Fruit fly (Drosophila melanogaster) whole organism, wandering third instar larva: ENCODE results near the gene CG9459.
A peak's percentile ranks its signal among the peaks of the same experiment; 100 is the strongest.

Source experiments
- Abd-B ChIP-seq: fragments of >200 bp; optimal IDR thresholded peaks from 2 replicates; lab custom pipeline; 2017; ENCODE audit warnings: missing biosample characterization, missing genetic modification characterization
- CG32264 ChIP-seq: fragments of 200-800 bp; sonication (Bioruptor generic); optimal IDR thresholded peaks from 2 replicates; lab custom pipeline; 2016; ENCODE audit warnings: missing biosample characterization, missing genetic modification characterization
- CG9705 ChIP-seq: fragments of 200-800 bp; sonication (Bioruptor generic); optimal IDR thresholded peaks from 2 replicates; lab custom pipeline; 2018; ENCODE audit warnings: missing biosample characterization, mild to moderate bottlenecking, missing genetic modification characterization
- CrebA ChIP-seq: fragments of 200-800 bp; sonication (Bioruptor generic); optimal IDR thresholded peaks from 2 replicates; lab custom pipeline; 2016; ENCODE audit warnings: missing biosample characterization, mild to moderate bottlenecking, missing genetic modification characterization, borderline replicate concordance
- Dfd ChIP-seq: fragments of >200 bp; optimal IDR thresholded peaks from 2 replicates; lab custom pipeline; 2017; ENCODE audit warnings: missing biosample characterization, missing genetic modification characterization
- Dif ChIP-seq: fragments of 200-275, 200-300 bp; sonication (Bioruptor generic); optimal IDR thresholded peaks from 2 replicates; lab custom pipeline; 2018; ENCODE audit warnings: missing biosample characterization, missing genetic modification characterization; ENCODE audit not compliant: partially characterized antibody
- GATAd ChIP-seq: sonication (Bioruptor generic); optimal IDR thresholded peaks from 2 replicates; lab custom pipeline; 2016; ENCODE audit warnings: missing biosample characterization, missing genetic modification characterization
- HLH106 ChIP-seq: fragments of 200-800 bp; optimal IDR thresholded peaks from 3 replicates; lab custom pipeline; 2019; ENCODE audit warnings: missing biosample characterization, mild to moderate bottlenecking, missing genetic modification characterization, moderate library complexity
- Hnf4 ChIP-seq: fragments of 200-800 bp; sonication (Bioruptor generic); optimal IDR thresholded peaks from 2 replicates; lab custom pipeline; 2016; ENCODE audit warnings: missing biosample characterization, mild to moderate bottlenecking, missing genetic modification characterization
- Hr78 ChIP-seq: fragments of >200 bp; optimal IDR thresholded peaks from 2 replicates; lab custom pipeline; 2017; ENCODE audit warnings: missing biosample characterization, missing genetic modification characterization
- Hr83 ChIP-seq: fragments of 200-300 bp; sonication (Bioruptor generic); optimal IDR thresholded peaks from 2 replicates; lab custom pipeline; 2016; ENCODE audit warnings: missing biosample characterization, mild to moderate bottlenecking, missing genetic modification characterization, moderate library complexity; ENCODE audit not compliant: poor library complexity, severe bottlenecking
- Jra ChIP-seq: sonication (Bioruptor generic); optimal IDR thresholded peaks from 2 replicates; lab custom pipeline; 2016; ENCODE audit warnings: missing biosample characterization, missing genetic modification characterization
- Mio ChIP-seq: sonication (Bioruptor generic); optimal IDR thresholded peaks from 2 replicates; lab custom pipeline; 2016; ENCODE audit warnings: missing biosample characterization, missing genetic modification characterization
- Myc ChIP-seq: fragments of >200 bp; optimal IDR thresholded peaks from 2 replicates; lab custom pipeline; 2017
- N ChIP-seq: fragments of >200 bp; optimal IDR thresholded peaks from 2 replicates; lab custom pipeline; 2018; ENCODE audit warnings: missing biosample characterization, missing external identifiers, missing genetic modification characterization
- OdsH ChIP-seq: fragments of 200-800 bp; sonication (Bioruptor generic); optimal IDR thresholded peaks from 2 replicates; lab custom pipeline; 2016; ENCODE audit warnings: missing biosample characterization, mild to moderate bottlenecking, missing genetic modification characterization
- Rel ChIP-seq, 2 experiments: fragments of 200-800 bp; sonication (Bioruptor generic) in 1 of 2; optimal IDR thresholded peaks; 2 replicates in 1 of 2; 3 replicates in 1 of 2; lab custom pipeline; 2016 to 2019; ENCODE audit warnings: mild to moderate bottlenecking in 2 of 2, missing biosample characterization in 2 of 2, missing genetic modification characterization in 2 of 2, moderate library complexity in 1 of 2
- Sp1 ChIP-seq: fragments of 200-800 bp; sonication (Bioruptor generic); optimal IDR thresholded peaks from 3 replicates; lab custom pipeline; 2019; ENCODE audit warnings: missing biosample characterization, mild to moderate bottlenecking, missing genetic modification characterization, moderate library complexity
- Vsx2 ChIP-seq: fragments of 200-300, 225-300 bp; sonication (Bioruptor generic); optimal IDR thresholded peaks from 2 replicates; lab custom pipeline; 2018; ENCODE audit warnings: missing biosample characterization, missing genetic modification characterization; ENCODE audit not compliant: partially characterized antibody
- br ChIP-seq: fragments of 200-800 bp; sonication (Bioruptor generic); optimal IDR thresholded peaks from 2 replicates; lab custom pipeline; 2016; ENCODE audit warnings: missing biosample characterization, missing genetic modification characterization
- brk ChIP-seq: fragments of 200-800 bp; sonication (Bioruptor generic); optimal IDR thresholded peaks from 2 replicates; lab custom pipeline; 2016; ENCODE audit warnings: missing biosample characterization, mild to moderate bottlenecking, missing genetic modification characterization
- dl ChIP-seq, 2 experiments: fragments of 175-275, 200-275 bp in 1 of 2; fragments of 200-275 bp in 1 of 2; sonication (Bioruptor generic); optimal IDR thresholded peaks; lab custom pipeline; 2018; ENCODE audit warnings: mild to moderate bottlenecking in 2 of 2, missing biosample characterization in 2 of 2, missing genetic modification characterization in 2 of 2, moderate library complexity in 2 of 2; ENCODE audit not compliant: partially characterized antibody in 2 of 2, insufficient read depth in 1 of 2
- dmrt93B ChIP-seq: fragments of 200-800 bp; sonication (Bioruptor generic); optimal IDR thresholded peaks from 2 replicates; lab custom pipeline; 2018; ENCODE audit warnings: missing biosample characterization, mild to moderate bottlenecking, missing genetic modification characterization
- dsf ChIP-seq: sonication (Bioruptor generic); optimal IDR thresholded peaks from 2 replicates; lab custom pipeline; 2016; ENCODE audit warnings: missing biosample characterization, missing genetic modification characterization, borderline replicate concordance
- ey ChIP-seq: fragments of 200-800 bp; sonication (Bioruptor generic); optimal IDR thresholded peaks from 2 replicates; lab custom pipeline; 2016; ENCODE audit warnings: missing biosample characterization, missing genetic modification characterization
- foxo ChIP-seq, 2 experiments: fragments of 200-800 bp; sonication (Bioruptor generic); optimal IDR thresholded peaks; 2 replicates in 1 of 2; 3 replicates in 1 of 2; lab custom pipeline; 2016 to 2017; ENCODE audit warnings: missing biosample characterization in 2 of 2, missing genetic modification characterization in 2 of 2
- fru ChIP-seq: fragments of 200-800 bp; sonication (Bioruptor generic); optimal IDR thresholded peaks from 3 replicates; lab custom pipeline; 2016; ENCODE audit warnings: missing biosample characterization, mild to moderate bottlenecking, missing genetic modification characterization
- h ChIP-seq: fragments of 200-800 bp; sonication (Bioruptor generic); optimal IDR thresholded peaks from 3 replicates; lab custom pipeline; 2016; ENCODE audit warnings: missing biosample characterization, mild to moderate bottlenecking, missing genetic modification characterization
- jim ChIP-seq: fragments of 175-275, 200-325 bp; sonication (Bioruptor generic); optimal IDR thresholded peaks from 2 replicates; lab custom pipeline; 2016; ENCODE audit warnings: missing biosample characterization, mild to moderate bottlenecking, missing genetic modification characterization
- lola ChIP-seq: fragments of >200 bp; optimal IDR thresholded peaks from 2 replicates; lab custom pipeline; 2017; ENCODE audit warnings: missing biosample characterization, missing genetic modification characterization
- pan ChIP-seq: fragments of >200 bp; optimal IDR thresholded peaks from 2 replicates; lab custom pipeline; 2017
- psq ChIP-seq: fragments of 200-800 bp; sonication (Bioruptor generic); optimal IDR thresholded peaks from 3 replicates; lab custom pipeline; 2017; ENCODE audit warnings: missing biosample characterization, mild to moderate bottlenecking, missing genetic modification characterization, moderate library complexity
- rgr ChIP-seq: fragments of 200-800 bp; sonication (Bioruptor generic); optimal IDR thresholded peaks from 3 replicates; lab custom pipeline; 2016; ENCODE audit warnings: missing biosample characterization, mild to moderate bottlenecking, missing genetic modification characterization
- sage ChIP-seq: fragments of 200-800 bp; sonication (Bioruptor generic); optimal IDR thresholded peaks from 2 replicates; lab custom pipeline; 2016; ENCODE audit warnings: missing biosample characterization, mild to moderate bottlenecking, missing genetic modification characterization
- sv ChIP-seq: fragments of 200-800 bp; sonication (Bioruptor generic); optimal IDR thresholded peaks from 3 replicates; lab custom pipeline; 2016; ENCODE audit warnings: missing biosample characterization, missing genetic modification characterization
- tai ChIP-seq: sonication (Bioruptor generic); optimal IDR thresholded peaks from 2 replicates; lab custom pipeline; 2016; ENCODE audit warnings: missing biosample characterization, missing genetic modification characterization
- usp ChIP-seq: fragments of >200 bp; optimal IDR thresholded peaks from 2 replicates; lab custom pipeline; 2017; ENCODE audit warnings: missing biosample characterization, missing genetic modification characterization
- woc ChIP-seq: sonication (Bioruptor generic); optimal IDR thresholded peaks from 2 replicates; lab custom pipeline; 2016; ENCODE audit warnings: missing biosample characterization, mild to moderate bottlenecking, missing genetic modification characterization

CG9459 gene

dm6 chr3R:9808946-9809545 lies 9.1 kb downstream of the CG9459 start, which contains the start of gene FBXO11:
Gene FBXO11, minus strand, starts transcription at chr3R:9809368.
- TF ChIP-seq Rel (GFP tag; optimal IDR thresholded peaks at IDR 0.05; lab: Kevin White, UChicago) (no peak), Rel (tag; optimal IDR thresholded peaks at IDR 0.05; lab: Kevin White, UChicago) (peak; percentile 95), HLH106 (tag; lab: Kevin White, UChicago) (peak; percentile 10), Vsx2 (GFP tag; lab: Kevin White, UChicago) (no peak), Hr78 (GFP tag; lab: Kevin White, UChicago) (no peak), CG9705 (GFP tag; lab: Kevin White, UChicago) (peak; percentile 24), Hnf4 (GFP tag; lab: Kevin White, UChicago) (no peak), dmrt93B (GFP tag; lab: Kevin White, UChicago) (no peak), psq (GFP tag; lab: Kevin White, UChicago) (peak; percentile 100), pan (lab: Kevin White, UChicago) (no peak), tai (GFP tag; lab: Kevin White, UChicago) (no peak), Jra (GFP tag; lab: Kevin White, UChicago) (no peak), N (GFP tag; lab: Kevin White, UChicago) (no peak), brk (no peak), CrebA (GFP tag; lab: Kevin White, UChicago) (no peak), Dfd (no peak), dsf (GFP tag; lab: Kevin White, UChicago) (no peak), br (GFP tag; lab: Kevin White, UChicago) (no peak), GATAd (GFP tag; lab: Kevin White, UChicago) (no peak), OdsH (peak; percentile 12), CG32264 (GFP tag; lab: Kevin White, UChicago) (no peak), Hr83 (GFP tag; lab: Kevin White, UChicago) (no peak), Sp1 (GFP tag; lab: Kevin White, UChicago) (peak; percentile 78), woc (no peak), lola (GFP tag; lab: Kevin White, UChicago) (no peak), foxo (GFP tag; optimal IDR thresholded peaks at IDR 0.05; lab: Kevin White, UChicago) (no peak), Dif (GFP tag; lab: Kevin White, UChicago) (no peak), rgr (GFP tag; lab: Kevin White, UChicago) (peak; percentile 46), Abd-B (GFP tag; lab: Kevin White, UChicago) (no peak), sv (GFP tag; lab: Kevin White, UChicago) (no peak), sage (peak; percentile 6), fru (GFP tag; lab: Kevin White, UChicago) (no peak), usp (GFP tag; lab: Kevin White, UChicago) (no peak), dl (GFP tag; optimal IDR thresholded peaks at IDR 0.05; lab: Kevin White, UChicago; ENCODE audit: insufficient read depth in 1 of 2, partially characterized antibody in 2 of 2) (no peak), h (GFP tag; lab: Kevin White, UChicago) (no peak), jim (GFP tag; lab: Kevin White, UChicago) (peak; percentile 98), ey (GFP tag; lab: Kevin White, UChicago) (no peak), Mio (GFP tag; lab: Kevin White, UChicago) (no peak), Myc (lab: Kevin White, UChicago) (no peak)

dm6 chr3R:9800644-9801330 lies 17.4 kb downstream of the CG9459 start, which contains the start of the genes CG9467 and CG8526:
Gene CG9467, minus strand, starts transcription at chr3R:9801026.
Gene CG8526, plus strand, starts transcription at chr3R:9801280.
- peak; percentile 60 for TF ChIP-seq CG9705 (GFP tag; lab: Kevin White, UChicago)
- TF ChIP-seq Mio (GFP tag; lab: Kevin White, UChicago), result no peak
- peak in 1 of 2 experiments; percentile 79 for TF ChIP-seq foxo (GFP tag; optimal IDR thresholded peaks at IDR 0.05; lab: Kevin White, UChicago)
- TF ChIP-seq Abd-B (GFP tag; lab: Kevin White, UChicago), result no peak
- peak; percentile 82 for TF ChIP-seq woc
- no peak for TF ChIP-seq usp (GFP tag; lab: Kevin White, UChicago)
- peak; percentile 38 for TF ChIP-seq psq (GFP tag; lab: Kevin White, UChicago)
- TF ChIP-seq N (GFP tag; lab: Kevin White, UChicago), result no peak
- no peak for TF ChIP-seq jim (GFP tag; lab: Kevin White, UChicago)
- TF ChIP-seq h (GFP tag; lab: Kevin White, UChicago), result peak; percentile 69
- peak; percentile 57 for TF ChIP-seq ey (GFP tag; lab: Kevin White, UChicago)
- TF ChIP-seq Rel (GFP tag; optimal IDR thresholded peaks at IDR 0.05; lab: Kevin White, UChicago), result no peak
- peak; percentile 64 for TF ChIP-seq Rel (tag; optimal IDR thresholded peaks at IDR 0.05; lab: Kevin White, UChicago)
- no peak for TF ChIP-seq pan (lab: Kevin White, UChicago)
- peak; percentile 54 for TF ChIP-seq OdsH
- peak; percentile 56 for TF ChIP-seq sv (GFP tag; lab: Kevin White, UChicago)
- peak; percentile 59 for TF ChIP-seq Sp1 (GFP tag; lab: Kevin White, UChicago)
- no peak for TF ChIP-seq GATAd (GFP tag; lab: Kevin White, UChicago)
- peak; percentile 74 for TF ChIP-seq rgr (GFP tag; lab: Kevin White, UChicago)
- peak; percentile 55 for TF ChIP-seq fru (GFP tag; lab: Kevin White, UChicago)
- no peak for TF ChIP-seq Dfd
- TF ChIP-seq dmrt93B (GFP tag; lab: Kevin White, UChicago), result no peak
- TF ChIP-seq Myc (lab: Kevin White, UChicago), result peak; percentile 55
- TF ChIP-seq brk, result no peak
- TF ChIP-seq Dif (GFP tag; lab: Kevin White, UChicago), result no peak
- no peak for TF ChIP-seq Hnf4 (GFP tag; lab: Kevin White, UChicago)
- TF ChIP-seq CrebA (GFP tag; lab: Kevin White, UChicago), result no peak
- TF ChIP-seq Hr83 (GFP tag; lab: Kevin White, UChicago), result no peak
- TF ChIP-seq Jra (GFP tag; lab: Kevin White, UChicago), result peak; percentile 24
- no peak for TF ChIP-seq tai (GFP tag; lab: Kevin White, UChicago)
- TF ChIP-seq HLH106 (tag; lab: Kevin White, UChicago), result peak; percentile 82
